Worm (Caenorhabditis elegans) whole organism, L1 larva: ENCODE results near the gene clec-127.

ENCODE experiments used
- C34B4.2 ChIP-seq: sonication (generic microtip); optimal IDR thresholded peaks from 2 replicates; lab custom pipeline; 2017; ENCODE audit warnings: mild to moderate bottlenecking, missing genetic modification characterization, missing compliant biosample characterization
- aha-1 ChIP-seq: fragments of 150-350 bp; optimal IDR thresholded peaks from 2 replicates; lab custom pipeline; 2014; ENCODE audit warnings: missing biosample characterization, missing genetic modification characterization
- alr-1 ChIP-seq: fragments of 200-800 bp; sonication (Bioruptor generic); optimal IDR thresholded peaks from 2 replicates; lab custom pipeline; 2018; ENCODE audit warnings: borderline replicate concordance, mild to moderate bottlenecking, missing genetic modification characterization, missing compliant biosample characterization
- blmp-1 ChIP-seq: fragments of 150-350 bp; optimal IDR thresholded peaks from 2 replicates; lab custom pipeline; 2014; ENCODE audit warnings: missing biosample characterization, missing genetic modification characterization
- ceh-8 ChIP-seq: fragments of 200-800 bp; sonication (Bioruptor generic); optimal IDR thresholded peaks from 2 replicates; lab custom pipeline; 2018; ENCODE audit warnings: mild to moderate bottlenecking, missing genetic modification characterization, moderate library complexity, missing compliant biosample characterization
- ceh-90 ChIP-seq: sonication (generic microtip); optimal IDR thresholded peaks from 2 replicates; lab custom pipeline; 2016; ENCODE audit warnings: missing genetic modification characterization, missing compliant biosample characterization
- dpl-1 ChIP-seq, 3 experiments: fragments of 150-350 bp in 2 of 3; sonication (generic microtip) in 1 of 3; optimal IDR thresholded peaks; 2 replicates each; lab custom pipeline; 2014 to 2017; ENCODE audit warnings: missing biosample characterization in 3 of 3, missing genetic modification characterization in 3 of 3, missing genetic modification reagents in 3 of 3
- dsc-1 ChIP-seq: sonication (generic microtip); optimal IDR thresholded peaks from 2 replicates; lab custom pipeline; 2016; ENCODE audit warnings: mild to moderate bottlenecking, missing genetic modification characterization, missing compliant biosample characterization
- efl-1 ChIP-seq, 4 experiments: fragments of 150-350 bp; optimal IDR thresholded peaks in 3 of 4; peaks in 1 of 4; 1 replicate in 1 of 4; 2 replicates in 3 of 4; lab custom pipeline; 2014; ENCODE audit warnings: missing biosample characterization in 2 of 4, missing genetic modification characterization in 2 of 4, missing genetic modification reagents in 2 of 4
- efl-3 ChIP-seq: fragments of 200-800 bp; sonication (Bioruptor generic); optimal IDR thresholded peaks from 2 replicates; lab custom pipeline; 2018; ENCODE audit warnings: mild to moderate bottlenecking, missing genetic modification characterization, missing compliant biosample characterization
- elt-3 ChIP-seq, 6 experiments: fragments of 150-350 bp in 1 of 6; sonication (generic microtip); optimal IDR thresholded peaks; 2 replicates each; lab custom pipeline; 2017 to 2018; ENCODE audit warnings: missing biosample characterization in 6 of 6, missing genetic modification characterization in 6 of 6, inconsistent platforms in 1 of 6
- fkh-10 ChIP-seq: sonication (generic microtip); optimal IDR thresholded peaks from 2 replicates; lab custom pipeline; 2017; ENCODE audit warnings: missing biosample characterization, missing genetic modification reagents, missing genetic modification characterization
- fkh-4 ChIP-seq: sonication (generic microtip); optimal IDR thresholded peaks from 2 replicates; lab custom pipeline; 2016; ENCODE audit warnings: missing compliant biosample characterization, missing genetic modification characterization, borderline replicate concordance
- fkh-8 ChIP-seq: sonication (generic microtip); optimal IDR thresholded peaks from 2 replicates; lab custom pipeline; 2016; ENCODE audit warnings: mild to moderate bottlenecking, missing genetic modification characterization, missing compliant biosample characterization
- fos-1 ChIP-seq: fragments of 150-350 bp; optimal IDR thresholded peaks from 2 replicates; lab custom pipeline; 2014; ENCODE audit warnings: missing biosample characterization, missing genetic modification characterization
- hlh-17 ChIP-seq: fragments of 200-800 bp; sonication (Bioruptor generic); optimal IDR thresholded peaks from 2 replicates; lab custom pipeline; 2018; ENCODE audit warnings: missing genetic modification characterization, mild to moderate bottlenecking, missing compliant biosample characterization, moderate library complexity, borderline replicate concordance
- irx-1 ChIP-seq: sonication (generic microtip); optimal IDR thresholded peaks from 2 replicates; lab custom pipeline; 2016; ENCODE audit warnings: missing genetic modification characterization, missing compliant biosample characterization
- isw-1 ChIP-seq: fragments of 200-800 bp; sonication (Bioruptor generic); IDR thresholded peaks from 2 replicates; pipeline ENCODE4 v1.3.6; 2022; ENCODE audit warnings: missing genetic modification characterization, missing compliant biosample characterization
- lin-13 ChIP-seq: fragments of 150-350 bp; optimal IDR thresholded peaks from 2 replicates; lab custom pipeline; 2014; ENCODE audit warnings: missing biosample characterization, missing genetic modification reagents, missing genetic modification characterization
- lin-14 ChIP-seq: fragments of 200-800 bp; sonication (Bioruptor generic); optimal IDR thresholded peaks from 2 replicates; lab custom pipeline; 2018; ENCODE audit warnings: mild to moderate bottlenecking, missing genetic modification characterization, moderate library complexity, missing compliant biosample characterization
- lin-35 ChIP-seq, 2 experiments: fragments of 150-350 bp; optimal IDR thresholded peaks; 2 replicates each; lab custom pipeline; 2014; ENCODE audit warnings: missing biosample characterization in 2 of 2, missing genetic modification characterization in 2 of 2, missing genetic modification reagents in 2 of 2
- lin-39 ChIP-seq: fragments of 150-350 bp; optimal IDR thresholded peaks from 2 replicates; lab custom pipeline; 2014; ENCODE audit warnings: missing biosample characterization, missing genetic modification reagents, missing genetic modification characterization
- lir-3 ChIP-seq: sonication (generic microtip); optimal IDR thresholded peaks from 2 replicates; lab custom pipeline; 2016; ENCODE audit warnings: mild to moderate bottlenecking, missing genetic modification characterization, moderate library complexity, missing compliant biosample characterization; ENCODE audit not compliant: poor library complexity
- mep-1 ChIP-seq: fragments of 150-350 bp; optimal IDR thresholded peaks from 2 replicates; lab custom pipeline; 2014; ENCODE audit warnings: missing biosample characterization, missing genetic modification characterization
- nhr-11 ChIP-seq: fragments of 150-350 bp; optimal IDR thresholded peaks from 2 replicates; lab custom pipeline; 2014; ENCODE audit warnings: missing biosample characterization, missing genetic modification characterization
- nhr-12 ChIP-seq: sonication (generic microtip); optimal IDR thresholded peaks from 2 replicates; lab custom pipeline; 2017; ENCODE audit warnings: missing biosample characterization, missing genetic modification characterization
- nhr-19 ChIP-seq: fragments of 200-800 bp; sonication (Bioruptor generic); conservative IDR thresholded peaks from 2 replicates; pipeline ENCODE4 v1.3.6; 2022; ENCODE audit warnings: missing genetic modification characterization, missing compliant biosample characterization
- nhr-20 ChIP-seq: sonication (generic microtip); optimal IDR thresholded peaks from 2 replicates; lab custom pipeline; 2016; ENCODE audit warnings: mild to moderate bottlenecking, missing genetic modification characterization, missing compliant biosample characterization
- nhr-237 ChIP-seq: fragments of 150-350 bp; optimal IDR thresholded peaks from 2 replicates; lab custom pipeline; 2014; ENCODE audit warnings: missing biosample characterization, missing genetic modification characterization
- nhr-85 ChIP-seq: sonication (generic microtip); peaks from one replicate; lab custom pipeline; 2016; ENCODE audit warnings: missing genetic modification characterization, inconsistent platforms, missing compliant biosample characterization
- nhr-90 ChIP-seq: sonication (generic microtip); optimal IDR thresholded peaks from 2 replicates; lab custom pipeline; 2016; ENCODE audit warnings: mild to moderate bottlenecking, missing genetic modification characterization, missing compliant biosample characterization; ENCODE audit not compliant: poor library complexity
- pax-3 ChIP-seq: fragments of 200-800 bp; sonication (Bioruptor generic); optimal IDR thresholded peaks from 2 replicates; lab custom pipeline; 2018; ENCODE audit warnings: mild to moderate bottlenecking, missing genetic modification characterization, moderate library complexity, missing compliant biosample characterization
- rnt-1 ChIP-seq: sonication (generic microtip); optimal IDR thresholded peaks from 2 replicates; lab custom pipeline; 2016; ENCODE audit warnings: mild to moderate bottlenecking, missing genetic modification characterization, moderate library complexity, missing compliant biosample characterization
- skn-1 ChIP-seq: fragments of 150-350 bp; optimal IDR thresholded peaks from 2 replicates; lab custom pipeline; 2014; ENCODE audit warnings: missing biosample characterization, missing genetic modification characterization
- snu-23 ChIP-seq: sonication (generic microtip); optimal IDR thresholded peaks from 2 replicates; lab custom pipeline; 2016; ENCODE audit warnings: missing genetic modification characterization, missing compliant biosample characterization
- sox-4 ChIP-seq: sonication (generic microtip); optimal IDR thresholded peaks from 2 replicates; lab custom pipeline; 2016; ENCODE audit warnings: missing genetic modification characterization, missing compliant biosample characterization
- sptf-1 ChIP-seq: fragments of 150-350 bp; optimal IDR thresholded peaks from 2 replicates; lab custom pipeline; 2014; ENCODE audit warnings: missing biosample characterization, missing genetic modification characterization
- sup-37 ChIP-seq: fragments of 200-800 bp; sonication (Bioruptor generic); optimal IDR thresholded peaks from 2 replicates; lab custom pipeline; 2018; ENCODE audit warnings: mild to moderate bottlenecking, missing genetic modification characterization, missing compliant biosample characterization
- tbx-2 ChIP-seq: sonication (generic microtip); optimal IDR thresholded peaks from 2 replicates; lab custom pipeline; 2016; ENCODE audit warnings: missing genetic modification characterization, missing compliant biosample characterization
- tlp-1 ChIP-seq: fragments of 150-350 bp; optimal IDR thresholded peaks from 2 replicates; lab custom pipeline; 2014; ENCODE audit warnings: missing biosample characterization, missing genetic modification characterization
- unc-98 ChIP-seq: fragments of 200-800 bp; sonication (Bioruptor generic); IDR thresholded peaks from 2 replicates; pipeline ENCODE4 v1.3.6; 2022; ENCODE audit warnings: missing genetic modification characterization, missing compliant biosample characterization
- vab-15 ChIP-seq: sonication (generic microtip); optimal IDR thresholded peaks from 2 replicates; lab custom pipeline; 2017; ENCODE audit warnings: missing genotype, mild to moderate bottlenecking, missing genetic modification characterization, missing compliant biosample characterization
- xbp-1 ChIP-seq: sonication (generic microtip); optimal IDR thresholded peaks from 2 replicates; lab custom pipeline; 2016; ENCODE audit warnings: missing genetic modification characterization, missing compliant biosample characterization
- zag-1 ChIP-seq: fragments of 150-350 bp; optimal IDR thresholded peaks from 2 replicates; lab custom pipeline; 2014; ENCODE audit warnings: missing biosample characterization, missing genetic modification characterization
- zip-4 ChIP-seq: fragments of 200-800 bp; sonication (Bioruptor generic); optimal IDR thresholded peaks from 2 replicates; lab custom pipeline; 2018; ENCODE audit warnings: mild to moderate bottlenecking, missing genetic modification characterization, moderate library complexity, missing compliant biosample characterization
- ztf-4 ChIP-seq: fragments of 150-350 bp; optimal IDR thresholded peaks from 2 replicates; lab custom pipeline; 2014; ENCODE audit warnings: missing biosample characterization, missing genetic modification characterization

Gene clec-127

ce11 chrII:3555281-3555680 is 13.7 kb downstream of the clec-127 start:
- peak; percentile 4 for TF ChIP-seq tbx-2 (tag; lab: Kevin White, UChicago)
- TF ChIP-seq efl-1 (optimal IDR thresholded peaks at IDR 0.05; lab: Kevin White, UChicago): no peak
- TF ChIP-seq efl-1 (GFP tag; optimal IDR thresholded peaks at IDR 0.05 in 1 of 2; lab: Kevin White, UChicago): peak in 1 of 2 experiments; percentile 19
- TF ChIP-seq vab-15: peak; percentile 18
- TF ChIP-seq efl-3: no peak
- TF ChIP-seq blmp-1 (tag; lab: Kevin White, UChicago): peak; percentile 67
- TF ChIP-seq lin-13 (GFP tag; lab: Kevin White, UChicago): peak; percentile 0
- TF ChIP-seq nhr-85: peak; percentile 85
- no peak for TF ChIP-seq zip-4 (GFP tag; lab: Kevin White, UChicago)
- TF ChIP-seq sox-4 (tag; lab: Kevin White, UChicago): no peak
- TF ChIP-seq lin-35 (GFP tag; optimal IDR thresholded peaks at IDR 0.05; lab: Kevin White, UChicago): peak in 1 of 2 experiments; percentile 36
- peak; percentile 27 for TF ChIP-seq nhr-90 (tag; lab: Kevin White, UChicago)
- TF ChIP-seq snu-23 (GFP tag; lab: Kevin White, UChicago): peak; percentile 29
- TF ChIP-seq nhr-19 (GFP tag; lab: Robert Waterston, UW): no peak
- peak in 1 of 3 experiments; percentile 12 for TF ChIP-seq dpl-1 (GFP tag; optimal IDR thresholded peaks at IDR 0.05; lab: Kevin White, UChicago)
- peak; percentile 20 for TF ChIP-seq lin-14 (GFP tag; lab: Kevin White, UChicago)
- peak in 2 of 6 experiments; percentile 30 to 54 for TF ChIP-seq elt-3 (tag; optimal IDR thresholded peaks at IDR 0.05; lab: Kevin White, UChicago)
- peak; percentile 55 for TF ChIP-seq nhr-20

ce11 chrII:3554673-3555072 is 14.3 kb downstream of the clec-127 start:
- TF ChIP-seq aha-1 (tag; lab: Kevin White, UChicago) (no peak), efl-1 (optimal IDR thresholded peaks at IDR 0.05; lab: Kevin White, UChicago) (no peak), efl-1 (GFP tag; optimal IDR thresholded peaks at IDR 0.05 in 1 of 2; lab: Kevin White, UChicago) (peak in 1 of 2 experiments; percentile 64), dpl-1 (GFP tag; optimal IDR thresholded peaks at IDR 0.05; lab: Kevin White, UChicago) (no peak), tbx-2 (tag; lab: Kevin White, UChicago) (no peak), nhr-237 (no peak), lir-3 (tag; lab: Kevin White, UChicago) (no peak)

ce11 chrII:3553453-3553852 is 15.6 kb downstream of the clec-127 start, which contains the start of gene dnc-3:
TSS of gene dnc-3 (plus strand) at chrII:3553724.
- TF ChIP-seq fkh-4 (tag; lab: Kevin White, UChicago): peak; percentile 72
- TF ChIP-seq nhr-237: peak; percentile 30
- TF ChIP-seq nhr-19 (GFP tag; lab: Robert Waterston, UW): peak; percentile 61
- TF ChIP-seq efl-1 (optimal IDR thresholded peaks at IDR 0.05; lab: Kevin White, UChicago): peak; percentile 44 to 70
- peak; percentile 52 to 96 for TF ChIP-seq efl-1 (GFP tag; optimal IDR thresholded peaks at IDR 0.05 in 1 of 2; lab: Kevin White, UChicago)
- TF ChIP-seq ceh-90 (tag; lab: Kevin White, UChicago): peak; percentile 62
- peak; percentile 82 for TF ChIP-seq tbx-2 (tag; lab: Kevin White, UChicago)
- TF ChIP-seq nhr-12 (tag; lab: Kevin White, UChicago): no peak
- TF ChIP-seq unc-98 (GFP tag; lab: Robert Waterston, UW): no peak
- no peak for TF ChIP-seq hlh-17
- peak; percentile 52 for TF ChIP-seq sup-37 (GFP tag; lab: Kevin White, UChicago)
- TF ChIP-seq mep-1 (tag; lab: Kevin White, UChicago): peak; percentile 53
- peak; percentile 49 to 54 for TF ChIP-seq lin-35 (GFP tag; optimal IDR thresholded peaks at IDR 0.05; lab: Kevin White, UChicago)
- TF ChIP-seq irx-1 (tag; lab: Kevin White, UChicago): peak; percentile 81
- peak; percentile 70 for TF ChIP-seq pax-3 (tag; lab: Kevin White, UChicago)
- no peak for TF ChIP-seq sptf-1
- TF ChIP-seq nhr-85: peak; percentile 87
- no peak for TF ChIP-seq C34B4.2
- TF ChIP-seq zag-1 (tag; lab: Kevin White, UChicago): no peak
- peak; percentile 91 for TF ChIP-seq dsc-1
- TF ChIP-seq isw-1 (GFP tag; lab: Robert Waterston, UW): peak; percentile 72
- peak; percentile 20 for TF ChIP-seq blmp-1 (tag; lab: Kevin White, UChicago)
- TF ChIP-seq tlp-1 (tag; lab: Kevin White, UChicago): no peak
- TF ChIP-seq ztf-4: no peak
- TF ChIP-seq alr-1 (tag; lab: Kevin White, UChicago): no peak
- TF ChIP-seq efl-3: peak; percentile 19
- TF ChIP-seq xbp-1: peak; percentile 84
- no peak for TF ChIP-seq fkh-10 (GFP tag; lab: Kevin White, UChicago)
- peak; percentile 43 for TF ChIP-seq lin-39 (tag; lab: Kevin White, UChicago)
- TF ChIP-seq nhr-11 (tag; lab: Kevin White, UChicago): no peak
- peak; percentile 52 to 56 (median 56) for TF ChIP-seq dpl-1 (GFP tag; optimal IDR thresholded peaks at IDR 0.05; lab: Kevin White, UChicago)
- no peak for TF ChIP-seq rnt-1 (tag; lab: Kevin White, UChicago)
- peak; percentile 75 for TF ChIP-seq fkh-8 (tag; lab: Kevin White, UChicago)
- peak; percentile 50 for TF ChIP-seq ceh-8 (GFP tag; lab: Kevin White, UChicago)
- TF ChIP-seq skn-1: no peak
- TF ChIP-seq fos-1: peak; percentile 29
